Fruit fly (Drosophila melanogaster): ENCODE results near the gene CG42688.
A peak's percentile ranks its signal among the peaks of the same experiment; 100 is the strongest.

CG42688 gene

DNA sequence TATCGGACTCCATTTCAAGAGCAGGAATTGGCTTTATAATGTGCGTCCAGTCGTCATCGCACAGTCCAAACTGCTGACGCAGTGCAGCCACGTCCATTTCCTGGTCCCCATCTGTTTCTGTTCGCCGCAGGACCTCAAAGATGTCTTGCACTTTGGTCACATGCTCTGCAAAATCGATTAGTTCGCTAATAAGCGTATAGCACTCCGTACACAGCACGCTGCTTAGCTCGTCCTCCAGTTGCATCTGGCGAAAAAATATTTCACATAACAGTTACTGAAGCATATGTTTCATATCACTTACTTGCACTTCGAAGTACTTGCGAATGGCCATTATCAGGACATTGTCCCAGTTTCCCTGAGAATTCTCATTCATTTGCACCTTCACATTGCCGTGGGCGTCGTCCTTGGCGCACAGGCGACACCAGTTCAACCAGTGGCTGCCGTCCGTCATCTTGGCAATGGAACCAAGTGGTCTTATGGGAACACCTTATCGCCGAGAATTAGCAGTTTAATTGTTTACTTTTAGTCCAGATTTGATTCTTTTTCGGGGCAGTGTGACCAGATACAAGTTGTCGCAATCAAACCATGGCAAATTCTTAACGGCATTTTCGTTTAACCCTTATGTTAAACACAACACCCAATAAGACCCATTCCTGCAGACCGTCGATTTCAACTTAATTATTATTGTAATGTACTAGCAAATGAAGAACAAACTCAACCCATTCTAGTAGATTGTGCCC lies 1.3 kb downstream of the CG42688 start, which contains the start of gene CG17568 (continued):
- peak; percentile 50 for TF ChIP-seq CG4617 (GFP tag; optimal IDR thresholded peaks at IDR 0.05; ENCODE audit: borderline replicate concordance)
- no peak for TF ChIP-seq BtbVII (GFP tag; optimal IDR thresholded peaks at IDR 0.05)
- TF ChIP-seq insv (GFP tag; optimal IDR thresholded peaks at IDR 0.05), result peak in 1 of 2 experiments; percentile 91
- TF ChIP-seq unpg (GFP tag; optimal IDR thresholded peaks at IDR 0.05), result no peak
- TF ChIP-seq CG11504 (tag; optimal IDR thresholded peaks at IDR 0.05), result no peak
- TF ChIP-seq row (GFP tag; IDR thresholded peaks at IDR 0.05), result no peak; the same call in 2 of the 3 replicates
- peak; percentile 40 for TF ChIP-seq Ets65A (GFP tag)
- no peak for TF ChIP-seq CG2116 (GFP tag; optimal IDR thresholded peaks at IDR 0.05)
- peak; percentile 35 for TF ChIP-seq CG8290 (GFP tag; optimal IDR thresholded peaks at IDR 0.05)
- TF ChIP-seq CG8290 (tag; optimal IDR thresholded peaks at IDR 0.05), result no peak
- no peak for TF ChIP-seq sr (GFP tag; IDR thresholded peaks at IDR 0.05)
- TF ChIP-seq CG2889 (GFP tag; IDR thresholded peaks at IDR 0.05), result no peak
- peak in 1 of 2 experiments; percentile 4 for TF ChIP-seq dpn (GFP tag; optimal IDR thresholded peaks at IDR 0.05)
- TF ChIP-seq oc (tag; optimal IDR thresholded peaks at IDR 0.05), result no peak
- peak; percentile 29 for TF ChIP-seq CG12391 (tag; optimal IDR thresholded peaks at IDR 0.05)
- no peak for TF ChIP-seq Tbp (GFP tag; optimal IDR thresholded peaks at IDR 0.05)
- TF ChIP-seq Lpt (GFP tag; optimal IDR thresholded peaks at IDR 0.05), result no peak
- peak; percentile 81 for TF ChIP-seq Myb (GFP tag; optimal IDR thresholded peaks at IDR 0.05)
- peak; percentile 34 for TF ChIP-seq zen (tag; optimal IDR thresholded peaks at IDR 0.05)
- TF ChIP-seq her (GFP tag; optimal IDR thresholded peaks at IDR 0.05), result no peak
- TF ChIP-seq kni (GFP tag; optimal IDR thresholded peaks at IDR 0.05), result no peak
- TF ChIP-seq B-H2 (GFP tag; optimal IDR thresholded peaks at IDR 0.05), result no peak
- no peak for TF ChIP-seq CG2129 (GFP tag; IDR thresholded peaks at IDR 0.05; ENCODE audit: partially characterized antibody)
- peak; percentile 20 for TF ChIP-seq lilli (GFP tag; optimal IDR thresholded peaks at IDR 0.05)
- TF ChIP-seq slou (GFP tag; optimal IDR thresholded peaks at IDR 0.05), result no peak
- peak; percentile 94 for TF ChIP-seq stwl (tag; optimal IDR thresholded peaks at IDR 0.05)
- TF ChIP-seq twi (tag; optimal IDR thresholded peaks at IDR 0.05), result peak; percentile 91
- TF ChIP-seq YL-1 (GFP tag; optimal IDR thresholded peaks at IDR 0.05), result peak; percentile 42
- TF ChIP-seq trem (tag; optimal IDR thresholded peaks at IDR 0.05), result peak; percentile 15
- TF ChIP-seq CG3163 (GFP tag; optimal IDR thresholded peaks at IDR 0.05), result no peak
- TF ChIP-seq Adf1 (GFP tag; IDR thresholded peaks at IDR 0.05), result no peak
- TF ChIP-seq HmgZ (tag; optimal IDR thresholded peaks at IDR 0.05), result peak; percentile 3
- TF ChIP-seq CG17361 (GFP tag; IDR thresholded peaks at IDR 0.05), result 0 out of 3 replicates have a peak, but pooled peaks have one; percentile 9
- no peak for TF ChIP-seq Dip2 (GFP tag; IDR thresholded peaks at IDR 0.05)
- TF ChIP-seq nau (GFP tag; optimal IDR thresholded peaks at IDR 0.05), result no peak
- TF ChIP-seq CG14710 (tag; optimal IDR thresholded peaks at IDR 0.05), result peak; percentile 18
- peak; percentile 4; the same call in 1 of the 2 replicates for TF ChIP-seq onecut (GFP tag; IDR thresholded peaks at IDR 0.05)
- no peak for TF ChIP-seq CG2678 (tag; optimal IDR thresholded peaks at IDR 0.05)
- no peak for TF ChIP-seq CG16779 (GFP tag; IDR thresholded peaks at IDR 0.05)
- TF ChIP-seq Rfx (GFP tag; IDR thresholded peaks at IDR 0.05), result no peak
- TF ChIP-seq CG17829 (tag; optimal IDR thresholded peaks at IDR 0.05), result peak; percentile 23
- no peak for TF ChIP-seq phol (tag; optimal IDR thresholded peaks at IDR 0.05)
- TF ChIP-seq tio (GFP tag; optimal IDR thresholded peaks at IDR 0.05), result no peak
- TF ChIP-seq Awh (GFP tag; IDR thresholded peaks at IDR 0.05), result no peak
- TF ChIP-seq toy (GFP tag; IDR thresholded peaks at IDR 0.05), result no peak
- TF ChIP-seq CG7928 (GFP tag; optimal IDR thresholded peaks at IDR 0.05), result no peak
- peak; percentile 6 for TF ChIP-seq az2 (GFP tag; optimal IDR thresholded peaks at IDR 0.05)
- TF ChIP-seq Hand (GFP tag; optimal IDR thresholded peaks at IDR 0.05), result no peak
- no peak for TF ChIP-seq salm (tag; optimal IDR thresholded peaks at IDR 0.05)
- no peak for TF ChIP-seq CG6854 (GFP tag; optimal IDR thresholded peaks at IDR 0.05)

Measured in whole organism, embryonic.